Worm (Caenorhabditis elegans) whole organism, young adult: ENCODE measurements around the gene Y66D12A.19.

Experiments used
- ama-1 ChIP-seq, 3 experiments: fragments of 150-350 bp in 1 of 3; sonication (generic microtip) in 2 of 3; optimal IDR thresholded peaks; 2 replicates each; lab custom pipeline; 2014 to 2018; ENCODE audit warnings: missing biosample characterization in 2 of 3, missing genetic modification characterization in 2 of 3, missing genetic modification reagents in 2 of 3
- attf-3 ChIP-seq: fragments of 200-800 bp; sonication (Bioruptor generic); conservative IDR thresholded peaks from 2 replicates; pipeline ENCODE4 v1.3.6; 2022; ENCODE audit warnings: missing genetic modification reagents, missing genetic modification characterization, missing compliant biosample characterization
- nfyb-1 ChIP-seq: fragments of 200-800 bp; sonication (Bioruptor generic); IDR thresholded peaks from 2 replicates; pipeline ENCODE4 v1.3.6; 2022; ENCODE audit warnings: missing genetic modification reagents, missing genetic modification characterization, missing compliant biosample characterization
- pbrm-1 ChIP-seq: fragments of 200-800 bp; sonication (Bioruptor generic); IDR thresholded peaks from 2 replicates; pipeline ENCODE4 v1.3.6; 2022; ENCODE audit warnings: missing genetic modification reagents, missing genetic modification characterization, missing compliant biosample characterization
- pha-4 ChIP-seq: fragments of 150-350 bp; sonication (generic microtip); optimal IDR thresholded peaks from 2 replicates; lab custom pipeline; 2014; ENCODE audit warnings: missing biosample characterization, missing genetic modification reagents, missing genetic modification characterization
- repo-1 ChIP-seq: sonication (generic microtip); optimal IDR thresholded peaks from 2 replicates; lab custom pipeline; 2017; ENCODE audit warnings: mild to moderate bottlenecking, missing genetic modification characterization, missing compliant biosample characterization
- snpc-1.1 ChIP-seq: sonication (generic microtip); optimal IDR thresholded peaks from 2 replicates; lab custom pipeline; 2017; ENCODE audit warnings: missing genetic modification characterization, mild to moderate bottlenecking, missing compliant biosample characterization, antibody characterized with exemption, moderate library complexity, missing genotype, missing genetic modification reagents; ENCODE audit not compliant: insufficient read depth
- snpc-4 ChIP-seq, 5 experiments: fragments of 150-350 bp in 1 of 5; sonication (generic microtip) in 4 of 5; optimal IDR thresholded peaks; 2 replicates each; lab custom pipeline; 2014 to 2018; ENCODE audit warnings: missing genetic modification characterization in 5 of 5, missing biosample characterization in 3 of 5, antibody characterized with exemption in 2 of 5, mild to moderate bottlenecking in 2 of 5, missing compliant biosample characterization in 2 of 5, missing genotype in 2 of 5, moderate library complexity in 2 of 5, missing genetic modification reagents in 1 of 5
- xnd-1 ChIP-seq: sonication (generic microtip); optimal IDR thresholded peaks from 2 replicates; lab custom pipeline; 2016; ENCODE audit warnings: missing genotype, missing genetic modification reagents, missing genetic modification characterization, missing compliant biosample characterization
- ztf-6 ChIP-seq: fragments of 200-800 bp; sonication (Bioruptor generic); IDR thresholded peaks from 2 replicates; pipeline ENCODE4 v1.3.6; 2022; ENCODE audit warnings: missing genetic modification reagents, missing genetic modification characterization, missing compliant biosample characterization

DNA sequence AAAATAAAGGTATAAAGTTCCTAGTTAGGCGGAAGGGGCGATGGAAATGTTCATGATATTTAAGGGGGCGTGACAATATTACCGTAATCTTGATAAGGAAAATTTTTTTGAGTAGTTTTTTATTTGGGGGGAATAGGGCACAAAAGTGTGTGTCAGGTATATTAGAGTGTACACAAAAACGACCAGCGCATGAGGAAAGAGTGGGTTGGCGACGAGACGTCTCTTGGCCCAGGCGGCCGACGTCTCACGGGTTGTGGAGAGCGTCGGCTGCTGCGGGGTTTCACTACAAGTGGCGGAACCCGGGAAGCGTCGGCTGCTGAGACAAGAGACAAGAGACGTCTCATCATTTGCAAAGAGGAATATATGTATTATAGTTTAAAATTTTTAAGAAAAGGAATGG lies 45.2 kb upstream of the Y66D12A.19 start:
- TF ChIP-seq snpc-4 (GFP tag; optimal IDR thresholded peaks at IDR 0.05; lab: Kevin White, UChicago) (peak; percentile 93), snpc-4 (tag; optimal IDR thresholded peaks at IDR 0.05; lab: Kevin White, UChicago) (peak; percentile 98 to 99 (median 99)), repo-1 (tag; lab: Kevin White, UChicago) (peak; percentile 35), ztf-6 (GFP tag; lab: Robert Waterston, UW) (no peak), ama-1 (optimal IDR thresholded peaks at IDR 0.05; lab: Kevin White, UChicago) (no peak), ama-1 (GFP tag; optimal IDR thresholded peaks at IDR 0.05; lab: Kevin White, UChicago) (no peak), xnd-1 (no peak), snpc-1.1 (tag; lab: Kevin White, UChicago) (peak; percentile 74), attf-3 (GFP tag; lab: Robert Waterston, UW) (no peak), pbrm-1 (GFP tag; lab: Robert Waterston, UW) (peak; percentile 66), nfyb-1 (GFP tag; lab: Robert Waterston, UW) (peak; percentile 78; the same call in 1 of the 2 replicates), pha-4 (no peak)
